Worm (Caenorhabditis elegans): ENCODE data around the gene nhr-253.

ce11 chrV:415072-415471, 18.7 kb downstream of the nhr-253 start:
- TF ChIP-seq crh-2 (tag; optimal IDR thresholded peaks at IDR 0.05) = no peak
- TF ChIP-seq zag-1 (tag; optimal IDR thresholded peaks at IDR 0.05) = no peak
- no peak for TF ChIP-seq nhr-12 (tag; optimal IDR thresholded peaks at IDR 0.05)
